Worm (Caenorhabditis elegans) whole organism, midembryonic: ENCODE data around the gene zhit-3.

Experiments used
- flt-1 ChIP-seq: fragments of 200-800 bp; sonication (Bioruptor generic); IDR thresholded peaks from 2 replicates; pipeline ENCODE4 v1.3.6; 2022; ENCODE audit warnings: missing genetic modification characterization, missing compliant biosample characterization
- klf-2 ChIP-seq: fragments of 200-800 bp; sonication (Bioruptor generic); conservative IDR thresholded peaks from 2 replicates; pipeline ENCODE4 v1.3.6; 2022; ENCODE audit warnings: missing genetic modification reagents, missing genetic modification characterization, missing compliant biosample characterization
- med-1 ChIP-seq: sonication (generic microtip); optimal IDR thresholded peaks from 2 replicates; lab custom pipeline; 2017; ENCODE audit warnings: missing genetic modification characterization, mild to moderate bottlenecking, missing compliant biosample characterization, antibody characterized with exemption, missing genetic modification reagents; ENCODE audit not compliant: insufficient read depth
- tab-1 ChIP-seq: fragments of 200-800 bp; sonication (Bioruptor generic); IDR thresholded peaks from 2 replicates; pipeline ENCODE4 v1.3.6; 2022; ENCODE audit warnings: missing genetic modification characterization, missing compliant biosample characterization
- ztf-23 ChIP-seq: fragments of 200-800 bp; sonication (Bioruptor generic); IDR thresholded peaks from 2 replicates; pipeline ENCODE4 v1.3.6; 2022; ENCODE audit warnings: missing genetic modification reagents, missing genetic modification characterization, missing compliant biosample characterization

DNA sequence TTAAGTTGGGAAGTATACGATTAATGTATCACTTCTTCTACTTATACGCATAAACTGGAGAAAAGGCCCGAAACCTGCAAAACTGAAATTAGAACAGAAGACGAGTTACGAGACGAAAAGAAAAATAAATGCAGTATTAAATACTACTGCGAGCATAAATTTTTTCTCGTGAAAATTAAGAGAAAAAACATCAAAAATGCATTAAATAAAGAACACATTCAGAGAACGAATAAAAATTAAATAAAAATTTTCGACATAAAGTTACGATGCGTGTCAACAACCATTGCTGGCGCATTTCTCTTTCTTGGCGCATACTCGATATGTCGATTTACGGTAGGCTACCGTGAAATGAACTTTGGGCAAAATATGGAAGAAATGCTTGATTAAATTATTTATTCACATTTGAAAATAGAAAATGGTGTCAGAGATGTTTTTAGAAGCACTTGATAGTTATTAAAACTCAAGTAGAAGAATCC, 7.0 kb downstream of the zhit-3 start, which contains the start of the genes ZK856.19 and ZK856.11:
- TF ChIP-seq med-1 (GFP tag; lab: Kevin White, UChicago) (no peak), klf-2 (GFP tag; lab: Robert Waterston, UW) (no peak), ztf-23 (GFP tag; lab: Robert Waterston, UW) (no peak), flt-1 (GFP tag; lab: Robert Waterston, UW) (no peak), tab-1 (GFP tag; lab: Robert Waterston, UW) (no peak)
